Worm (Caenorhabditis elegans) whole organism, L4 larva: ENCODE results near the gene C49H3.12.
A peak's percentile ranks its signal among the peaks of the same experiment; 100 is the strongest.

Source experiments
- F44E2.7 ChIP-seq: fragments of 200-800 bp; sonication (Bioruptor generic); IDR thresholded peaks from 2 replicates; pipeline ENCODE4 v2.1.2; 2022; ENCODE audit warnings: missing genetic modification characterization, missing compliant biosample characterization
- T20F7.1 ChIP-seq: fragments of 200-800 bp; sonication (Bioruptor generic); optimal IDR thresholded peaks from 2 replicates; lab custom pipeline; 2018; ENCODE audit warnings: mild to moderate bottlenecking, missing genetic modification characterization, missing compliant biosample characterization
- Y105C5A.15 ChIP-seq: fragments of 200-800 bp; sonication (Bioruptor generic); IDR thresholded peaks from 2 replicates; pipeline ENCODE4 v1.3.6; 2022; ENCODE audit warnings: missing genetic modification characterization, missing compliant biosample characterization
- Y48G9A.11 ChIP-seq: fragments of 200-800 bp; sonication (Bioruptor generic); IDR thresholded peaks from 2 replicates; pipeline ENCODE4 v1.3.6; 2022; ENCODE audit warnings: missing genetic modification reagents, missing genetic modification characterization, missing compliant biosample characterization
- Y5F2A.4 ChIP-seq: fragments of 200-800 bp; sonication (Bioruptor generic); optimal IDR thresholded peaks from 2 replicates; lab custom pipeline; 2018; ENCODE audit warnings: mild to moderate bottlenecking, missing genetic modification characterization, missing compliant biosample characterization
- ZK337.2 ChIP-seq: fragments of 200-800 bp; sonication (Bioruptor generic); IDR thresholded peaks from 2 replicates; pipeline ENCODE4 v1.3.6; 2022; ENCODE audit warnings: missing genetic modification reagents, missing genetic modification characterization, missing compliant biosample characterization
- aha-1 ChIP-seq: fragments of 150-350 bp; peaks from one replicate; lab custom pipeline; 2014; ENCODE audit warnings: missing biosample characterization, missing genetic modification characterization
- aly-2 ChIP-seq: sonication (generic microtip); optimal IDR thresholded peaks from 2 replicates; lab custom pipeline; 2018; ENCODE audit warnings: missing biosample characterization, missing genetic modification characterization
- ama-1 ChIP-seq: fragments of 150-350 bp; optimal IDR thresholded peaks from 2 replicates; lab custom pipeline; 2014; ENCODE audit warnings: inconsistent platforms, mixed read lengths
- attf-4 ChIP-seq: sonication (generic microtip); optimal IDR thresholded peaks from 3 replicates; lab custom pipeline; 2017; ENCODE audit warnings: missing biosample characterization, missing genetic modification characterization
- ceh-20 ChIP-seq: fragments of 200-800 bp; sonication (Bioruptor generic); IDR thresholded peaks from 2 replicates; pipeline ENCODE4 v1.3.6; 2022; ENCODE audit warnings: missing genetic modification reagents, missing genetic modification characterization, missing compliant biosample characterization
- ceh-44 ChIP-seq: fragments of 200-800 bp; sonication (Bioruptor generic); IDR thresholded peaks from 2 replicates; pipeline ENCODE4 v1.3.6; 2022; ENCODE audit warnings: missing genetic modification reagents, missing genetic modification characterization, missing compliant biosample characterization
- ceh-62 ChIP-seq: sonication (generic microtip); optimal IDR thresholded peaks from 2 replicates; lab custom pipeline; 2017; ENCODE audit warnings: missing biosample characterization, missing genetic modification characterization
- ceh-82 ChIP-seq: sonication (generic microtip); optimal IDR thresholded peaks from 2 replicates; lab custom pipeline; 2017; ENCODE audit warnings: missing biosample characterization, missing genetic modification characterization
- ces-1 ChIP-seq: fragments of 150-350 bp; sonication (generic microtip); optimal IDR thresholded peaks from 4 replicates; lab custom pipeline; 2014; ENCODE audit warnings: missing biosample characterization, missing genetic modification reagents, missing genetic modification characterization
- cey-2 ChIP-seq: sonication (generic microtip); optimal IDR thresholded peaks from 3 replicates; lab custom pipeline; 2017; ENCODE audit warnings: missing genetic modification characterization, mild to moderate bottlenecking, missing compliant biosample characterization, antibody characterized with exemption, borderline replicate concordance; ENCODE audit not compliant: insufficient read depth
- daf-16 ChIP-seq, 3 experiments: sonication (generic microtip); optimal IDR thresholded peaks; 2 replicates each; lab custom pipeline; 2016 to 2017; ENCODE audit warnings: missing genetic modification characterization in 3 of 3, missing genetic modification reagents in 3 of 3, mild to moderate bottlenecking in 2 of 3, missing compliant biosample characterization in 2 of 3, missing biosample characterization in 1 of 3, moderate library complexity in 1 of 3
- daf-19 ChIP-seq: fragments of 200-800 bp; sonication (Bioruptor generic); conservative IDR thresholded peaks from 2 replicates; pipeline ENCODE4 v1.3.6; 2022; ENCODE audit warnings: missing genetic modification characterization, missing compliant biosample characterization
- dmd-8 ChIP-seq: fragments of 200-800 bp; sonication (Bioruptor generic); IDR thresholded peaks from 2 replicates; pipeline ENCODE4 v1.3.6; 2022; ENCODE audit warnings: missing genetic modification characterization, missing compliant biosample characterization
- dpl-1 ChIP-seq: fragments of 150-350 bp; optimal IDR thresholded peaks from 2 replicates; lab custom pipeline; 2014; ENCODE audit warnings: missing biosample characterization, missing genetic modification reagents, missing genetic modification characterization
- duxl-1 ChIP-seq: sonication (generic microtip); optimal IDR thresholded peaks from 2 replicates; lab custom pipeline; 2016; ENCODE audit warnings: mild to moderate bottlenecking, missing genetic modification characterization, moderate library complexity, missing compliant biosample characterization; ENCODE audit not compliant: poor library complexity
- dve-1 ChIP-seq: sonication (generic microtip); optimal IDR thresholded peaks from 2 replicates; lab custom pipeline; 2017; ENCODE audit warnings: antibody characterized with exemption, mild to moderate bottlenecking, missing genetic modification characterization, missing compliant biosample characterization; ENCODE audit not compliant: insufficient read depth
- egl-27 ChIP-seq: sonication (generic microtip); optimal IDR thresholded peaks from 3 replicates; lab custom pipeline; 2017; ENCODE audit warnings: missing biosample characterization, missing genetic modification reagents, missing genetic modification characterization
- egl-43 ChIP-seq: fragments of 200-800 bp; sonication (Bioruptor generic); IDR thresholded peaks from 2 replicates; pipeline ENCODE4 v1.3.6; 2022; ENCODE audit warnings: missing genetic modification reagents, missing genetic modification characterization, missing compliant biosample characterization
- fkh-10 ChIP-seq: fragments of 150-350 bp; optimal IDR thresholded peaks from 2 replicates; lab custom pipeline; 2014; ENCODE audit warnings: missing biosample characterization, missing genetic modification reagents, missing genetic modification characterization
- fos-1 ChIP-seq: fragments of 150-350 bp; optimal IDR thresholded peaks from 2 replicates; lab custom pipeline; 2014; ENCODE audit warnings: missing biosample characterization, missing genetic modification characterization
- hif-1 ChIP-seq, 2 experiments: sonication (generic microtip); optimal IDR thresholded peaks; 2 replicates each; lab custom pipeline; 2016 to 2017; ENCODE audit warnings: missing compliant biosample characterization in 2 of 2, missing genetic modification characterization in 2 of 2, missing genetic modification reagents in 2 of 2, missing genotype in 2 of 2, mild to moderate bottlenecking in 1 of 2
- hlh-11 ChIP-seq: fragments of 200-800 bp; sonication (Bioruptor generic); optimal IDR thresholded peaks from 2 replicates; lab custom pipeline; 2018; ENCODE audit warnings: mild to moderate bottlenecking, missing genetic modification characterization, missing compliant biosample characterization
- hmg-1.1 ChIP-seq: fragments of 200-800 bp; sonication (Bioruptor generic); IDR thresholded peaks from 2 replicates; pipeline ENCODE4 v1.3.6; 2022; ENCODE audit warnings: missing genetic modification reagents, missing genetic modification characterization, missing compliant biosample characterization
- lin-29 ChIP-seq: fragments of 200-800 bp; sonication (Bioruptor generic); IDR thresholded peaks from 2 replicates; pipeline ENCODE4 v1.3.6; 2022; ENCODE audit warnings: missing genetic modification reagents, missing genetic modification characterization, missing compliant biosample characterization
- lin-39 ChIP-seq: fragments of 150-350 bp; optimal IDR thresholded peaks from 2 replicates; lab custom pipeline; 2014; ENCODE audit warnings: missing biosample characterization, missing genetic modification reagents, missing genetic modification characterization
- lsy-2 ChIP-seq, 2 experiments: fragments of 150-350 bp in 1 of 2; sonication (generic microtip) in 1 of 2; optimal IDR thresholded peaks; 2 replicates each; lab custom pipeline; 2014 to 2017; ENCODE audit warnings: missing biosample characterization in 2 of 2, missing genetic modification characterization in 2 of 2
- madf-5 ChIP-seq, 2 experiments: fragments of 200-800 bp; sonication (Bioruptor generic); IDR thresholded peaks; 2 replicates each; pipeline ENCODE4 v1.3.6; 2022; ENCODE audit warnings: missing compliant biosample characterization in 2 of 2, missing genetic modification characterization in 2 of 2
- mdl-1 ChIP-seq, 2 experiments: fragments of 150-350 bp in 1 of 2; sonication (generic microtip) in 1 of 2; optimal IDR thresholded peaks; 2 replicates each; lab custom pipeline; 2014 to 2017; ENCODE audit warnings: missing biosample characterization in 2 of 2, missing genetic modification characterization in 2 of 2
- mdt-29 ChIP-seq: fragments of 200-800 bp; sonication (Bioruptor generic); IDR thresholded peaks from 2 replicates; pipeline ENCODE4 v1.3.6; 2022; ENCODE audit warnings: missing genetic modification reagents, missing genetic modification characterization, missing compliant biosample characterization
- mep-1 ChIP-seq: fragments of 150-350 bp; sonication (generic microtip); optimal IDR thresholded peaks from 3 replicates; lab custom pipeline; 2014; ENCODE audit warnings: missing biosample characterization, missing genetic modification characterization
- nhr-10 ChIP-seq: fragments of 150-350 bp; optimal IDR thresholded peaks from 2 replicates; lab custom pipeline; 2014; ENCODE audit warnings: missing biosample characterization, missing genetic modification characterization
- nhr-102 ChIP-seq: sonication (generic microtip); optimal IDR thresholded peaks from 2 replicates; lab custom pipeline; 2016; ENCODE audit warnings: mild to moderate bottlenecking, missing genetic modification characterization, moderate library complexity, missing compliant biosample characterization
- nhr-11 ChIP-seq: fragments of 150-350 bp; optimal IDR thresholded peaks from 2 replicates; lab custom pipeline; 2014; ENCODE audit warnings: missing biosample characterization, missing genetic modification characterization
- nhr-28 ChIP-seq: fragments of 150-350 bp; optimal IDR thresholded peaks from 2 replicates; lab custom pipeline; 2014; ENCODE audit warnings: missing biosample characterization, missing genetic modification characterization
- pha-4 ChIP-seq, 2 experiments: fragments of 150-350 bp in 1 of 2; fragments of 200-800 bp in 1 of 2; sonication (Bioruptor generic) in 1 of 2; IDR thresholded peaks in 1 of 2; optimal IDR thresholded peaks in 1 of 2; 2 replicates each; pipeline versions ENCODE4 v1.3.6 to Lab custom; 2014 to 2022; ENCODE audit warnings: missing genetic modification characterization in 2 of 2, missing genetic modification reagents in 2 of 2, missing biosample characterization in 1 of 2, missing compliant biosample characterization in 1 of 2
- pqm-1 ChIP-seq: sonication (generic microtip); optimal IDR thresholded peaks from 2 replicates; lab custom pipeline; 2017; ENCODE audit warnings: missing biosample characterization, missing genetic modification characterization
- snpc-1.2 ChIP-seq: fragments of 200-800 bp; sonication (Bioruptor generic); IDR thresholded peaks from 2 replicates; pipeline ENCODE4 v1.3.6; 2022; ENCODE audit warnings: missing genetic modification reagents, missing genetic modification characterization, missing compliant biosample characterization
- spr-1 ChIP-seq: sonication (generic microtip); optimal IDR thresholded peaks from 2 replicates; lab custom pipeline; 2016; ENCODE audit warnings: mild to moderate bottlenecking, missing genetic modification characterization, missing compliant biosample characterization
- tag-97 ChIP-seq: fragments of 200-800 bp; sonication (Bioruptor generic); IDR thresholded peaks from 2 replicates; pipeline ENCODE4 v1.3.6; 2022; ENCODE audit warnings: missing genetic modification characterization, missing compliant biosample characterization
- tra-1 ChIP-seq: fragments of 200-800 bp; sonication (Bioruptor generic); IDR thresholded peaks from 2 replicates; pipeline ENCODE4 v1.3.6; 2022; ENCODE audit warnings: missing genetic modification reagents, missing genetic modification characterization, missing compliant biosample characterization
- unc-62 ChIP-seq, 3 experiments: fragments of 150-350 bp in 1 of 3; sonication (generic microtip); optimal IDR thresholded peaks in 2 of 3; peaks in 1 of 3; 1 replicate in 1 of 3; 2 replicates in 2 of 3; lab custom pipeline; 2014 to 2017; ENCODE audit warnings: missing biosample characterization in 3 of 3, missing genetic modification characterization in 3 of 3, missing genetic modification reagents in 3 of 3, missing genotype in 1 of 3
- vab-7 ChIP-seq: fragments of 200-800 bp; sonication (Bioruptor generic); IDR thresholded peaks from 2 replicates; pipeline ENCODE4 v1.3.6; 2022; ENCODE audit warnings: missing genetic modification reagents, missing genetic modification characterization, missing compliant biosample characterization
- zip-2 ChIP-seq: fragments of 150-350 bp; optimal IDR thresholded peaks from 2 replicates; lab custom pipeline; 2014; ENCODE audit warnings: missing biosample characterization, missing genetic modification characterization

Gene C49H3.12

ce11 chrIV:7902221-7902904 lies 24.8 kb downstream of the C49H3.12 start, which contains the start of gene arp-11 (continued):
- TF ChIP-seq cey-2 (tag; lab: Kevin White, UChicago) (no peak), spr-1 (tag; lab: Kevin White, UChicago) (no peak), nhr-10 (tag; lab: Kevin White, UChicago) (no peak), snpc-1.2 (GFP tag; lab: Robert Waterston, UW) (no peak), aha-1 (tag; lab: Kevin White, UChicago) (no peak), hlh-11 (tag; lab: Kevin White, UChicago) (peak; percentile 74), Y5F2A.4 (GFP tag; lab: Kevin White, UChicago) (no peak), lsy-2 (tag; optimal IDR thresholded peaks at IDR 0.05; lab: Kevin White, UChicago) (peak; percentile 75 to 98), fkh-10 (peak; percentile 8), nhr-11 (tag; lab: Kevin White, UChicago) (peak; percentile 19), ceh-62 (tag; lab: Kevin White, UChicago) (no peak), ces-1 (no peak), hmg-1.1 (GFP tag; lab: Robert Waterston, UW) (peak; percentile 61), egl-27 (tag; lab: Kevin White, UChicago) (no peak), madf-5 (GFP tag; IDR thresholded peaks at IDR 0.05; lab: Robert Waterston, UW) (no peak), mdt-29 (GFP tag; lab: Robert Waterston, UW) (no peak), egl-43 (GFP tag; lab: Robert Waterston, UW) (no peak), dmd-8 (GFP tag; lab: Robert Waterston, UW) (no peak), nhr-28 (peak; percentile 65), ZK337.2 (GFP tag; lab: Robert Waterston, UW) (no peak), ceh-82 (tag; lab: Kevin White, UChicago) (no peak), hif-1 (tag; optimal IDR thresholded peaks at IDR 0.05; lab: Kevin White, UChicago) (peak in 1 of 2 experiments; percentile 27), ceh-44 (GFP tag; lab: Robert Waterston, UW) (no peak), duxl-1 (tag; lab: Kevin White, UChicago) (no peak), F44E2.7 (GFP tag; lab: Robert Waterston, UW) (no peak), pha-4 (GFP tag; IDR thresholded peaks at IDR 0.05; lab: Robert Waterston, UW) (peak; percentile 46), pha-4 (tag; optimal IDR thresholded peaks at IDR 0.05; lab: Kevin White, UChicago) (peak; percentile 78), lin-29 (no peak), ceh-20 (0 out of 2 replicates have a peak, but pooled peaks have one; percentile 29), ama-1 (no peak), daf-19 (GFP tag; lab: Robert Waterston, UW) (no peak), fos-1 (tag; lab: Kevin White, UChicago) (no peak), vab-7 (GFP tag; lab: Robert Waterston, UW) (no peak), tra-1 (0 out of 2 replicates have a peak, but pooled peaks have one; percentile 25), Y48G9A.11 (GFP tag; lab: Robert Waterston, UW) (no peak), attf-4 (tag; lab: Kevin White, UChicago) (no peak), unc-62 (GFP tag; optimal IDR thresholded peaks at IDR 0.05 in 1 of 2; lab: Kevin White, UChicago) (no peak), unc-62 (tag; optimal IDR thresholded peaks at IDR 0.05; lab: Kevin White, UChicago) (no peak), dpl-1 (GFP tag; lab: Kevin White, UChicago) (peak; percentile 77), mdl-1 (tag; optimal IDR thresholded peaks at IDR 0.05; lab: Kevin White, UChicago) (peak in 1 of 2 experiments; percentile 6), aly-2 (no peak), nhr-102 (no peak), tag-97 (GFP tag; lab: Robert Waterston, UW) (no peak), dve-1 (peak; percentile 96), zip-2 (tag; lab: Kevin White, UChicago) (no peak), daf-16 (GFP tag; optimal IDR thresholded peaks at IDR 0.05; lab: Kevin White, UChicago) (peak in 1 of 2 experiments; percentile 5), daf-16 (tag; optimal IDR thresholded peaks at IDR 0.05; lab: Kevin White, UChicago) (peak; percentile 77), pqm-1 (tag; lab: Kevin White, UChicago) (no peak), T20F7.1 (GFP tag; lab: Kevin White, UChicago) (peak; percentile 67), lin-39 (tag; lab: Kevin White, UChicago) (no peak), Y105C5A.15 (GFP tag; lab: Robert Waterston, UW) (no peak), mep-1 (tag; lab: Kevin White, UChicago) (peak; percentile 83)
